Worm (Caenorhabditis elegans) whole organism, L2 larva: ENCODE measurements around the gene F21C10.6.

Source experiments
- dmd-4 ChIP-seq: sonication (generic microtip); optimal IDR thresholded peaks from 2 replicates; lab custom pipeline; 2017; ENCODE audit warnings: missing biosample characterization, missing genetic modification characterization
- lsy-2 ChIP-seq, 2 experiments: fragments of 150-350 bp in 1 of 2; sonication (generic microtip) in 1 of 2; optimal IDR thresholded peaks; 2 replicates each; lab custom pipeline; 2014 to 2017; ENCODE audit warnings: missing biosample characterization in 2 of 2, missing genetic modification characterization in 2 of 2
- mdl-1 ChIP-seq, 2 experiments: fragments of 150-350 bp in 1 of 2; sonication (generic microtip) in 1 of 2; optimal IDR thresholded peaks; 2 replicates each; lab custom pipeline; 2017; ENCODE audit warnings: missing biosample characterization in 2 of 2, missing genetic modification characterization in 2 of 2
- sma-9 ChIP-seq, 2 experiments: fragments of 150-350 bp in 1 of 2; sonication (generic microtip) in 1 of 2; optimal IDR thresholded peaks; 2 replicates each; lab custom pipeline; 2014 to 2016; ENCODE audit warnings: missing genetic modification characterization in 2 of 2, mild to moderate bottlenecking in 1 of 2, missing biosample characterization in 1 of 2, missing compliant biosample characterization in 1 of 2, missing genetic modification reagents in 1 of 2, moderate library complexity in 1 of 2

ce11 chrV:9098280-9098973, 25.9 kb upstream of the F21C10.6 start, which contains the start of gene F21C10.9:
- TF ChIP-seq dmd-4: no peak
- no peak for TF ChIP-seq sma-9 (GFP tag; optimal IDR thresholded peaks at IDR 0.05; lab: Kevin White, UChicago)
- TF ChIP-seq sma-9 (tag; optimal IDR thresholded peaks at IDR 0.05; lab: Kevin White, UChicago): no peak
- TF ChIP-seq lsy-2 (tag; optimal IDR thresholded peaks at IDR 0.05; lab: Kevin White, UChicago): no peak
- TF ChIP-seq mdl-1 (tag; optimal IDR thresholded peaks at IDR 0.05; lab: Kevin White, UChicago): no peak
